Worm (Caenorhabditis elegans) whole organism, mixed stage, embryonic: Measurements from ENCODE around the gene C11D2.3.

Experiments used
- M03D4.4 ChIP-seq: sonication (generic microtip); optimal IDR thresholded peaks from 2 replicates; lab custom pipeline; 2017; ENCODE audit warnings: mild to moderate bottlenecking, missing genetic modification characterization, missing compliant biosample characterization
- bed-3 ChIP-seq: fragments of 200-800 bp; sonication (Bioruptor generic); optimal IDR thresholded peaks from 3 replicates; lab custom pipeline; 2018; ENCODE audit warnings: mild to moderate bottlenecking, missing genetic modification characterization, moderate library complexity, missing compliant biosample characterization
- blmp-1 ChIP-seq: fragments of 150-350 bp; optimal IDR thresholded peaks from 2 replicates; lab custom pipeline; 2014; ENCODE audit warnings: missing biosample characterization, missing genetic modification characterization
- ceh-39 ChIP-seq: fragments of 150-350 bp; optimal IDR thresholded peaks from 2 replicates; lab custom pipeline; 2014; ENCODE audit warnings: missing biosample characterization, missing genetic modification characterization
- ceh-43 ChIP-seq: fragments of 200-800 bp; sonication (Bioruptor generic); optimal IDR thresholded peaks from 2 replicates; lab custom pipeline; 2018; ENCODE audit warnings: mild to moderate bottlenecking, missing genetic modification characterization, moderate library complexity, missing compliant biosample characterization
- ceh-83 ChIP-seq: fragments of 200-800 bp; sonication (Bioruptor generic); optimal IDR thresholded peaks from 2 replicates; lab custom pipeline; 2018; ENCODE audit warnings: mild to moderate bottlenecking, missing genetic modification characterization, missing compliant biosample characterization
- ces-1 ChIP-seq: fragments of 150-350 bp; optimal IDR thresholded peaks from 2 replicates; lab custom pipeline; 2014; ENCODE audit warnings: missing biosample characterization, missing genetic modification reagents, missing genetic modification characterization
- drap-1 ChIP-seq: fragments of 200-800 bp; sonication (Bioruptor generic); optimal IDR thresholded peaks from 3 replicates; lab custom pipeline; 2018; ENCODE audit warnings: mild to moderate bottlenecking, missing genetic modification characterization, missing compliant biosample characterization
- elt-1 ChIP-seq: sonication (generic microtip); optimal IDR thresholded peaks from 2 replicates; lab custom pipeline; 2017; ENCODE audit warnings: missing genetic modification characterization, mild to moderate bottlenecking, missing compliant biosample characterization, antibody characterized with exemption, moderate library complexity, borderline replicate concordance; ENCODE audit not compliant: insufficient read depth
- elt-3 ChIP-seq: fragments of 150-350 bp; optimal IDR thresholded peaks from 2 replicates; lab custom pipeline; 2014; ENCODE audit warnings: missing biosample characterization, missing genetic modification characterization
- ham-2 ChIP-seq: fragments of 200-800 bp; sonication (Bioruptor generic); optimal IDR thresholded peaks from 2 replicates; lab custom pipeline; 2018; ENCODE audit warnings: mild to moderate bottlenecking, missing genetic modification characterization, missing compliant biosample characterization
- hlh-1 ChIP-seq: fragments of 150-350 bp; optimal IDR thresholded peaks from 2 replicates; lab custom pipeline; 2014; ENCODE audit warnings: missing biosample characterization, missing genetic modification reagents, missing genetic modification characterization
- lin-13 ChIP-seq: fragments of 150-350 bp; optimal IDR thresholded peaks from 2 replicates; lab custom pipeline; 2014; ENCODE audit warnings: missing biosample characterization, missing genetic modification characterization
- lsy-2 ChIP-seq: fragments of 150-350 bp; optimal IDR thresholded peaks from 2 replicates; lab custom pipeline; 2014; ENCODE audit warnings: missing biosample characterization, missing genetic modification characterization
- mab-5 ChIP-seq: fragments of 150-350 bp; optimal IDR thresholded peaks from 2 replicates; lab custom pipeline; 2014; ENCODE audit warnings: missing biosample characterization, missing genetic modification characterization
- mep-1 ChIP-seq: fragments of 150-350 bp; optimal IDR thresholded peaks from 2 replicates; lab custom pipeline; 2017; ENCODE audit warnings: missing biosample characterization, missing genetic modification reagents, missing genetic modification characterization, inconsistent platforms
- nhr-12 ChIP-seq: fragments of 150-350 bp; optimal IDR thresholded peaks from 2 replicates; lab custom pipeline; 2014; ENCODE audit warnings: missing biosample characterization, missing genetic modification characterization
- nhr-2 ChIP-seq: fragments of 150-350 bp; optimal IDR thresholded peaks from 2 replicates; lab custom pipeline; 2014; ENCODE audit warnings: missing biosample characterization, missing genetic modification characterization
- nhr-237 ChIP-seq: fragments of 150-350 bp; optimal IDR thresholded peaks from 2 replicates; lab custom pipeline; 2014; ENCODE audit warnings: missing biosample characterization, missing genetic modification characterization
- nhr-28 ChIP-seq: fragments of 150-350 bp; optimal IDR thresholded peaks from 2 replicates; lab custom pipeline; 2014; ENCODE audit warnings: missing biosample characterization, missing genetic modification characterization
- nhr-76 ChIP-seq: sonication (generic microtip); optimal IDR thresholded peaks from 2 replicates; lab custom pipeline; 2017; ENCODE audit warnings: missing biosample characterization, missing genetic modification characterization
- pha-4 ChIP-seq: fragments of 150-350 bp; optimal IDR thresholded peaks from 2 replicates; lab custom pipeline; 2018; ENCODE audit warnings: missing biosample characterization, missing genetic modification reagents, missing genetic modification characterization
- sem-2 ChIP-seq: fragments of 200-800 bp; sonication (Bioruptor generic); optimal IDR thresholded peaks from 2 replicates; lab custom pipeline; 2018; ENCODE audit warnings: mild to moderate bottlenecking, missing genetic modification characterization, missing compliant biosample characterization
- snpc-4 ChIP-seq: fragments of 150-350 bp; optimal IDR thresholded peaks from 2 replicates; lab custom pipeline; 2014; ENCODE audit warnings: missing biosample characterization, missing genetic modification characterization
- tbx-8 ChIP-seq: fragments of 200-800 bp; sonication (Bioruptor generic); optimal IDR thresholded peaks from 2 replicates; lab custom pipeline; 2018; ENCODE audit warnings: mild to moderate bottlenecking, missing genetic modification characterization, moderate library complexity, missing compliant biosample characterization
- unc-120 ChIP-seq: sonication (generic microtip); optimal IDR thresholded peaks from 2 replicates; lab custom pipeline; 2017; ENCODE audit warnings: missing genetic modification characterization, missing compliant biosample characterization; ENCODE audit not compliant: poor library complexity, severe bottlenecking
- unc-39 ChIP-seq: fragments of 150-350 bp; optimal IDR thresholded peaks from 2 replicates; lab custom pipeline; 2014; ENCODE audit warnings: missing biosample characterization, missing genetic modification characterization
- unc-62 ChIP-seq: fragments of 150-350 bp; optimal IDR thresholded peaks from 2 replicates; lab custom pipeline; 2014; ENCODE audit warnings: missing biosample characterization, missing genetic modification reagents, missing genetic modification characterization
- zip-8 ChIP-seq: fragments of 150-350 bp; optimal IDR thresholded peaks from 2 replicates; lab custom pipeline; 2014; ENCODE audit warnings: missing biosample characterization, missing genetic modification characterization

C11D2.3 gene

DNA sequence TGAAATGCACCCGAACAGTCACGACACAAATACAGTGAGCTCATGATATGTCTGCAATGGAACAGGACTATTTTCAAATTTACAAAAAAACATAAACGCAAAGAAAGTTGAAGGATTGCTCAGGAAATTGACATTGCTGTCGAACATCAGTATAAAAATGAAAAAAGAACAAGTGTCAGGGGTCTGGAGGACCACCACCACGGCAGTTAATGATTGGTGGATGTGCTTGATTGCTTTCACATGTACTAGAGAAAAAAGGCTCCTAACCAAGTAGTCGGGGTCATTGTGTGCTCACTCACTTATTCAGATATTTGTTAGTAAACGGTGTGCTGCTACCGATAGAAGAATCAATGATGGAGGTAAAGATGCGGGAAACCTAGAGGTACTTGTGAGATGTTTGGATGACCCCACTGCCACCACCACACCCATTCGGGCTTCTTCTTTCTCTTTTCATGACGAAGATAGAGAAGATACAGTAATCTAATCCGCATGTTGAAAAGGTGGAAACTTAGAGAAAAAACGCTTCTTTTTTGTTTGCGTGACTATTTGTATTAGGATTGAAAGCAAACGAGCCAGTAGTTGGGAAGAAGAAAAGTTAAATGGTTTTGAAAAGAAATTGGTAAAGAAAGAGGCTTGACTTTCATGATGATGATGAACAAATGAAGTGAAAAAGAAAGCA lies 24.2 kb upstream of the C11D2.3 start, which contains the start of gene M03D4.4:
M03D4.4 (minus strand) TSS at position 51 of the 679 bp plus-strand sequence.
- TF ChIP-seq ceh-39 (tag; lab: Kevin White, UChicago) (no peak), M03D4.4 (tag; lab: Kevin White, UChicago) (no peak), elt-3 (no peak), nhr-28 (tag; lab: Kevin White, UChicago) (no peak), unc-120 (tag; lab: Kevin White, UChicago) (no peak), nhr-12 (tag; lab: Kevin White, UChicago) (no peak), ham-2 (no peak), lin-13 (tag; lab: Kevin White, UChicago) (no peak), unc-62 (GFP tag; lab: Kevin White, UChicago) (no peak), snpc-4 (no peak), elt-1 (no peak), mab-5 (no peak), hlh-1 (tag; lab: Kevin White, UChicago) (no peak), nhr-237 (tag; lab: Kevin White, UChicago) (no peak)

- TF ChIP-seq blmp-1 (tag; lab: Kevin White, UChicago) (no peak), ceh-83 (GFP tag; lab: Kevin White, UChicago) (no peak), ces-1 (GFP tag; lab: Kevin White, UChicago) (no peak), elt-3 (no peak), M03D4.4 (tag; lab: Kevin White, UChicago) (no peak), sem-2 (GFP tag; lab: Kevin White, UChicago) (no peak), unc-62 (GFP tag; lab: Kevin White, UChicago) (no peak), drap-1 (GFP tag; lab: Kevin White, UChicago) (no peak), lin-13 (tag; lab: Kevin White, UChicago) (no peak), nhr-76 (tag; lab: Kevin White, UChicago) (no peak), ceh-43 (no peak), mab-5 (no peak)
These were observed 21.2 kb upstream of the C11D2.3 start for ce11 chrIV:6130437-6130836.

DNA sequence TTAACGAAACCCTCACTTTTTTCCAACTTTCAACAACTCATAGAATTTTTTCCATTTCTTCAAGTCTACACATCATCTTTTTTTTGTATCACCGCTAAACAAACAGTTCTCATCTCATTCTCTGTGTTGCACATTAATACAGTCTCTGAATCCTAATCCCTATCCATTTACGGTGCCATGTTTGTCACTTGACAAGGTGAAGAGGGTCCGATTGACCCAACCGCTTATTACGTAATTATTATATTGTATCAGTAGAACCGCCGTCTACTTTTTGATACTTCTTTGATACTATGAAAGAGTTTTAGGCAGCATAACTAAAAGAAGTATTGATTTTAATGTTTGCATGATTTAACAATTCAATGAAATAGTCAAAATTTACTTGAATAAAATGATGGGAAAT lies 17.0 kb upstream of the C11D2.3 start:
- TF ChIP-seq zip-8: peak; percentile 3
- TF ChIP-seq nhr-2 (tag; lab: Kevin White, UChicago): peak; percentile 93
- no peak for TF ChIP-seq unc-39 (tag; lab: Kevin White, UChicago)

ce11 chrIV:6135592-6135991 lies 16.0 kb upstream of the C11D2.3 start:
- TF ChIP-seq zip-8 (no peak), pha-4 (tag; lab: Kevin White, UChicago) (no peak), hlh-1 (tag; lab: Kevin White, UChicago) (peak; percentile 97), unc-120 (tag; lab: Kevin White, UChicago) (peak; percentile 65), nhr-76 (tag; lab: Kevin White, UChicago) (no peak), unc-62 (GFP tag; lab: Kevin White, UChicago) (peak; percentile 65)

- peak; percentile 91 for TF ChIP-seq hlh-1 (tag; lab: Kevin White, UChicago)
- no peak for TF ChIP-seq tbx-8 (GFP tag; lab: Kevin White, UChicago)
- TF ChIP-seq lsy-2 (tag; lab: Kevin White, UChicago): no peak
- TF ChIP-seq blmp-1 (tag; lab: Kevin White, UChicago): no peak
- no peak for TF ChIP-seq nhr-28 (tag; lab: Kevin White, UChicago)
- peak; percentile 41 for TF ChIP-seq unc-62 (GFP tag; lab: Kevin White, UChicago)
- TF ChIP-seq ceh-39 (tag; lab: Kevin White, UChicago): no peak
- no peak for TF ChIP-seq drap-1 (GFP tag; lab: Kevin White, UChicago)
- no peak for TF ChIP-seq nhr-76 (tag; lab: Kevin White, UChicago)
- TF ChIP-seq ham-2: no peak
- peak; percentile 34 for TF ChIP-seq unc-120 (tag; lab: Kevin White, UChicago)
- no peak for TF ChIP-seq mep-1 (tag; lab: Kevin White, UChicago)
- no peak for TF ChIP-seq bed-3
These were observed 10.9 kb upstream of the C11D2.3 start for ce11 chrIV:6140700-6141099.
